Worm (Caenorhabditis elegans) whole organism, young adult: ENCODE results near the gene fbxa-114.

ENCODE experiments used
- C06A6.2 ChIP-seq: fragments of 200-800 bp; sonication (Bioruptor generic); conservative IDR thresholded peaks from 2 replicates; pipeline ENCODE4 v1.3.6; 2022; ENCODE audit warnings: missing genetic modification characterization, missing compliant biosample characterization
- F22D6.2 ChIP-seq: sonication (generic microtip); optimal IDR thresholded peaks from 2 replicates; lab custom pipeline; 2016; ENCODE audit warnings: mild to moderate bottlenecking, missing genetic modification characterization, missing compliant biosample characterization
- F52B5.7 ChIP-seq: sonication (generic microtip); optimal IDR thresholded peaks from 2 replicates; lab custom pipeline; 2016; ENCODE audit warnings: mild to moderate bottlenecking, missing genetic modification characterization, missing compliant biosample characterization
- F55B11.4 ChIP-seq: sonication (generic microtip); optimal IDR thresholded peaks from 2 replicates; lab custom pipeline; 2016; ENCODE audit warnings: missing compliant biosample characterization, missing genetic modification characterization, borderline replicate concordance; ENCODE audit not compliant: insufficient read depth
- K11D2.4 ChIP-seq: fragments of 200-800 bp; sonication (Bioruptor generic); IDR thresholded peaks from 2 replicates; pipeline ENCODE4 v1.3.6; 2022; ENCODE audit warnings: missing genetic modification reagents, missing genetic modification characterization, missing compliant biosample characterization
- Y53F4B.3 ChIP-seq: fragments of 200-800 bp; sonication (Bioruptor generic); IDR thresholded peaks from 2 replicates; pipeline ENCODE4 v1.3.6; 2022; ENCODE audit warnings: missing genetic modification reagents, missing genetic modification characterization, missing compliant biosample characterization
- Y53G8AR.9 ChIP-seq: fragments of 200-800 bp; sonication (Bioruptor generic); conservative IDR thresholded peaks from 2 replicates; pipeline ENCODE4 v1.3.6; 2022; ENCODE audit warnings: missing genetic modification reagents, missing genetic modification characterization, missing compliant biosample characterization
- Y56A3A.18 ChIP-seq: fragments of 200-800 bp; sonication (Bioruptor generic); IDR thresholded peaks from 2 replicates; pipeline ENCODE4 v1.3.6; 2022; ENCODE audit warnings: missing genetic modification reagents, missing genetic modification characterization, missing compliant biosample characterization
- Y67H2A.10 ChIP-seq: fragments of 200-800 bp; sonication (Bioruptor generic); conservative IDR thresholded peaks from 2 replicates; pipeline ENCODE4 v1.3.6; 2022; ENCODE audit warnings: missing genetic modification reagents, missing genetic modification characterization, missing compliant biosample characterization
- akir-1 ChIP-seq: fragments of 200-800 bp; sonication (Bioruptor generic); optimal IDR thresholded peaks from 2 replicates; lab custom pipeline; 2018; ENCODE audit warnings: mild to moderate bottlenecking, missing genetic modification characterization, moderate library complexity, missing compliant biosample characterization
- aptf-3 ChIP-seq: fragments of 200-800 bp; sonication (Bioruptor generic); IDR thresholded peaks from 2 replicates; pipeline ENCODE4 v1.3.6; 2022; ENCODE audit warnings: missing genetic modification characterization, missing compliant biosample characterization
- atf-7 ChIP-seq: sonication (generic microtip); optimal IDR thresholded peaks from 2 replicates; lab custom pipeline; 2017; ENCODE audit warnings: mild to moderate bottlenecking, missing genetic modification characterization, missing compliant biosample characterization
- attf-5 ChIP-seq: fragments of 200-800 bp; sonication (Bioruptor generic); optimal IDR thresholded peaks from 2 replicates; lab custom pipeline; 2018; ENCODE audit warnings: mild to moderate bottlenecking, missing genetic modification characterization, missing compliant biosample characterization
- bed-1 ChIP-seq: fragments of 200-800 bp; sonication (Bioruptor generic); IDR thresholded peaks from 2 replicates; pipeline ENCODE4 v1.3.6; 2022; ENCODE audit warnings: missing genetic modification reagents, missing genetic modification characterization, missing compliant biosample characterization
- bed-2 ChIP-seq: fragments of 200-800 bp; sonication (Bioruptor generic); IDR thresholded peaks from 2 replicates; pipeline ENCODE4 v1.3.6; 2022; ENCODE audit warnings: missing genetic modification reagents, missing genetic modification characterization, missing compliant biosample characterization
- cebp-1 ChIP-seq, 2 experiments: fragments of 200-800 bp in 1 of 2; sonication (Bioruptor generic) in 1 of 2; sonication (generic microtip) in 1 of 2; IDR thresholded peaks in 1 of 2; optimal IDR thresholded peaks in 1 of 2; 2 replicates each; pipeline versions ENCODE4 v1.3.6 to Lab custom; 2017 to 2022; ENCODE audit warnings: missing compliant biosample characterization in 2 of 2, missing genetic modification characterization in 2 of 2, mild to moderate bottlenecking in 1 of 2, missing genetic modification reagents in 1 of 2, moderate library complexity in 1 of 2
- cebp-2 ChIP-seq: fragments of 200-800 bp; sonication (Bioruptor generic); IDR thresholded peaks from 2 replicates; pipeline ENCODE4 v1.3.6; 2022; ENCODE audit warnings: missing genetic modification characterization, missing compliant biosample characterization
- ceh-40 ChIP-seq: fragments of 200-800 bp; sonication (Bioruptor generic); IDR thresholded peaks from 2 replicates; pipeline ENCODE4 v1.3.6; 2022; ENCODE audit warnings: missing genetic modification characterization, missing compliant biosample characterization
- ceh-58 ChIP-seq: fragments of 200-800 bp; sonication (Bioruptor generic); IDR thresholded peaks from 2 replicates; pipeline ENCODE4 v1.3.6; 2022; ENCODE audit warnings: missing genetic modification characterization, missing compliant biosample characterization
- ceh-91 ChIP-seq: fragments of 200-800 bp; sonication (Bioruptor generic); IDR thresholded peaks from 2 replicates; pipeline ENCODE4 v1.3.6; 2022; ENCODE audit warnings: missing genetic modification reagents, missing genetic modification characterization, missing compliant biosample characterization
- chd-7 ChIP-seq: sonication (generic microtip); optimal IDR thresholded peaks from 2 replicates; lab custom pipeline; 2016; ENCODE audit warnings: mild to moderate bottlenecking, missing genetic modification characterization, moderate library complexity, missing compliant biosample characterization
- dpl-1 ChIP-seq: fragments of 150-350 bp; optimal IDR thresholded peaks from 2 replicates; lab custom pipeline; 2014; ENCODE audit warnings: missing biosample characterization, missing genetic modification reagents, missing genetic modification characterization
- egl-18 ChIP-seq: fragments of 200-800 bp; sonication (Bioruptor generic); IDR thresholded peaks from 2 replicates; pipeline ENCODE4 v1.3.6; 2022; ENCODE audit warnings: missing genetic modification reagents, missing genetic modification characterization, missing compliant biosample characterization
- ets-4 ChIP-seq: fragments of 200-800 bp; sonication (Bioruptor generic); optimal IDR thresholded peaks from 2 replicates; lab custom pipeline; 2018; ENCODE audit warnings: mild to moderate bottlenecking, missing genetic modification characterization, missing compliant biosample characterization
- fkh-3 ChIP-seq: sonication (generic microtip); optimal IDR thresholded peaks from 2 replicates; lab custom pipeline; 2016; ENCODE audit warnings: mild to moderate bottlenecking, missing genetic modification characterization, missing compliant biosample characterization
- him-1 ChIP-seq: sonication (generic microtip); optimal IDR thresholded peaks from 2 replicates; lab custom pipeline; 2016; ENCODE audit warnings: missing genotype, missing genetic modification reagents, missing genetic modification characterization, missing compliant biosample characterization
- hmg-1.2 ChIP-seq: fragments of 200-800 bp; sonication (Bioruptor generic); IDR thresholded peaks from 2 replicates; pipeline ENCODE4 v1.3.6; 2022; ENCODE audit warnings: missing genetic modification reagents, missing genetic modification characterization, missing compliant biosample characterization
- hrde-1 ChIP-seq: sonication (generic microtip); optimal IDR thresholded peaks from 2 replicates; lab custom pipeline; 2016; ENCODE audit warnings: missing genetic modification characterization, mild to moderate bottlenecking, missing compliant biosample characterization, moderate library complexity, missing genotype, missing genetic modification reagents, borderline replicate concordance
- lin-26 ChIP-seq: fragments of 200-800 bp; sonication (Bioruptor generic); IDR thresholded peaks from 2 replicates; pipeline ENCODE4 v1.3.6; 2022; ENCODE audit warnings: missing genetic modification reagents, missing genetic modification characterization, missing compliant biosample characterization
- lin-35 ChIP-seq, 3 experiments: fragments of 150-350 bp in 2 of 3; sonication (generic microtip) in 1 of 3; optimal IDR thresholded peaks; 2 replicates each; lab custom pipeline; 2014 to 2018; ENCODE audit warnings: missing biosample characterization in 3 of 3, missing genetic modification characterization in 3 of 3, missing genetic modification reagents in 3 of 3
- madf-10 ChIP-seq: sonication (generic microtip); optimal IDR thresholded peaks from 2 replicates; lab custom pipeline; 2016; ENCODE audit warnings: mild to moderate bottlenecking, missing genetic modification characterization, missing compliant biosample characterization
- madf-3 ChIP-seq: fragments of 200-800 bp; sonication (Bioruptor generic); IDR thresholded peaks from 2 replicates; pipeline ENCODE4 v1.3.6; 2022; ENCODE audit warnings: missing genetic modification reagents, missing genetic modification characterization, missing compliant biosample characterization
- nhr-120 ChIP-seq: fragments of 200-800 bp; sonication (Bioruptor generic); IDR thresholded peaks from 2 replicates; pipeline ENCODE4 v1.3.6; 2022; ENCODE audit warnings: missing genetic modification characterization, missing compliant biosample characterization
- nhr-179 ChIP-seq: sonication (generic microtip); optimal IDR thresholded peaks from 2 replicates; lab custom pipeline; 2016; ENCODE audit warnings: mild to moderate bottlenecking, missing genetic modification characterization, missing compliant biosample characterization
- nhr-90 ChIP-seq: sonication (generic microtip); optimal IDR thresholded peaks from 2 replicates; lab custom pipeline; 2016; ENCODE audit warnings: missing genotype, mild to moderate bottlenecking, missing genetic modification characterization, missing compliant biosample characterization
- pbrm-1 ChIP-seq: fragments of 200-800 bp; sonication (Bioruptor generic); IDR thresholded peaks from 2 replicates; pipeline ENCODE4 v1.3.6; 2022; ENCODE audit warnings: missing genetic modification reagents, missing genetic modification characterization, missing compliant biosample characterization
- pha-4 ChIP-seq: fragments of 150-350 bp; sonication (generic microtip); optimal IDR thresholded peaks from 2 replicates; lab custom pipeline; 2014; ENCODE audit warnings: missing biosample characterization, missing genetic modification reagents, missing genetic modification characterization
- rec-8 ChIP-seq, 2 experiments: sonication (generic microtip); optimal IDR thresholded peaks; 2 replicates each; lab custom pipeline; 2016; ENCODE audit warnings: mild to moderate bottlenecking in 2 of 2, missing genetic modification characterization in 2 of 2, missing genetic modification reagents in 2 of 2, missing genotype in 2 of 2, missing biosample characterization in 1 of 2, missing compliant biosample characterization in 1 of 2, moderate library complexity in 1 of 2
- rpc-1 ChIP-seq, 2 experiments: fragments of 150-350 bp in 1 of 2; sonication (generic microtip) in 1 of 2; optimal IDR thresholded peaks; 2 replicates each; lab custom pipeline; 2014 to 2018; ENCODE audit warnings: missing biosample characterization in 1 of 2, missing genetic modification characterization in 1 of 2, missing genetic modification reagents in 1 of 2, missing genotype in 1 of 2
- sdz-38 ChIP-seq: sonication (generic microtip); optimal IDR thresholded peaks from 2 replicates; lab custom pipeline; 2016; ENCODE audit warnings: missing genotype, missing genetic modification characterization, missing compliant biosample characterization
- snpc-3.4 ChIP-seq: sonication (generic microtip); optimal IDR thresholded peaks from 2 replicates; lab custom pipeline; 2017; ENCODE audit warnings: missing genetic modification characterization, mild to moderate bottlenecking, missing compliant biosample characterization, antibody characterized with exemption, moderate library complexity, missing genotype, missing genetic modification reagents
- unc-130 ChIP-seq: sonication (generic microtip); optimal IDR thresholded peaks from 2 replicates; lab custom pipeline; 2016; ENCODE audit warnings: missing genetic modification reagents, missing genetic modification characterization, missing compliant biosample characterization
- zfh-2 ChIP-seq: fragments of 200-800 bp; sonication (Bioruptor generic); conservative IDR thresholded peaks from 2 replicates; pipeline ENCODE4 v1.3.6; 2022; ENCODE audit warnings: missing genetic modification reagents, missing genetic modification characterization, missing compliant biosample characterization
- zim-3 ChIP-seq: sonication (generic microtip); optimal IDR thresholded peaks from 2 replicates; lab custom pipeline; 2017; ENCODE audit warnings: mild to moderate bottlenecking, missing genetic modification characterization, moderate library complexity, missing compliant biosample characterization
- ztf-25 ChIP-seq: fragments of 200-800 bp; sonication (Bioruptor generic); IDR thresholded peaks from 2 replicates; pipeline ENCODE4 v1.3.6; 2022; ENCODE audit warnings: missing genetic modification reagents, missing genetic modification characterization, missing compliant biosample characterization
- ztf-28 ChIP-seq: fragments of 200-800 bp; sonication (Bioruptor generic); IDR thresholded peaks from 2 replicates; pipeline ENCODE4 v1.3.6; 2022; ENCODE audit warnings: missing genetic modification reagents, missing genetic modification characterization, missing compliant biosample characterization
- ztf-3 ChIP-seq: fragments of 200-800 bp; sonication (Bioruptor generic); optimal IDR thresholded peaks from 2 replicates; lab custom pipeline; 2018; ENCODE audit warnings: mild to moderate bottlenecking, missing genetic modification characterization, missing compliant biosample characterization

fbxa-114 gene

DNA sequence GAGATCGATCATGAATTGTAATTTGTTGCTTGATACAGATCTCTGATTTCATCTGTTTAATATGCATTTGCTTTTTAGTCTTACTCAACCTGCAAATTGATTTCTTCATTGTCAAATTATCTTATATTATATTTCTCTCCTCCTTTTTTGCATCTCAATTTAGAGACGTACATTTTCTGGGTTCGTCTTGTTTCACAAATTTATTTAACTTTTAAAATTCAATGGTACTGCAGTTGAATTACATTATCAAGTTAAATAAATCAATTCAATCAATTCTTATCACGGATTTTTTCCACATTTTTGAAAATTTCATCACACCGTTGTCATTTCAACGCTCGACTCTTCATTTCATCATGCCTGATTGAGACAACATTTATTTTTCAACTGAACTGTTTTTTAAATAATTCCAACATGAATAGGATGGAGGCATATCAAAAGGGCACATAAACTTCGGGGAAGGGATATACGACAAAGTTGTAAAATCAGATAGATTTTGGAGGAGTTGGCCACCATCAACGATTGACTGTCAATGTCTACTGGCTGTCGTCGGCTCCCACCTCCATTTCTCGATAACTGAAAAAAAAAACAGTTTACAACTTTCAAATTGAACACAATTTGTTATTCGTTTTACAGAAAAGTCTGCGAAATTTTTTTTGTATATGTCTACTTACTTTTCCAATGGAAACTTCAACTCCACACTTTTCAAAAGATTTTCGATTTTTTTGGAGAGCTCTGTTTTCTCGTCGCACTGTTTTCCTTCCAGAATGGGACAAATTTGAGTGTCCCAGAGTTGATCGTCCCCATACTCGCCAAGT is 38.9 kb upstream of the fbxa-114 start:
- TF ChIP-seq hmg-1.2 = no peak
- TF ChIP-seq atf-7 (tag; lab: Kevin White, UChicago) = peak; percentile 32
- TF ChIP-seq lin-26 (GFP tag; lab: Robert Waterston, UW) = no peak
- peak; percentile 7 for TF ChIP-seq ets-4 (GFP tag; lab: Kevin White, UChicago)
- TF ChIP-seq nhr-179 (tag; lab: Kevin White, UChicago) = no peak
- TF ChIP-seq ztf-28 (GFP tag; lab: Robert Waterston, UW) = no peak
- peak; percentile 6 for TF ChIP-seq Y56A3A.18
- no peak for TF ChIP-seq F22D6.2 (tag; lab: Kevin White, UChicago)
- no peak for TF ChIP-seq ceh-91 (GFP tag; lab: Robert Waterston, UW)
- TF ChIP-seq madf-3 (GFP tag; lab: Robert Waterston, UW) = 0 out of 2 replicates have a peak, but pooled peaks have one; percentile 66
- TF ChIP-seq aptf-3 = no peak
- TF ChIP-seq cebp-1 (GFP tag; IDR thresholded peaks at IDR 0.05; lab: Robert Waterston, UW) = peak; percentile 70
- peak; percentile 85 for TF ChIP-seq cebp-1 (tag; optimal IDR thresholded peaks at IDR 0.05; lab: Kevin White, UChicago)
- no peak for TF ChIP-seq C06A6.2 (GFP tag; lab: Robert Waterston, UW)
- no peak for TF ChIP-seq lin-35 (GFP tag; optimal IDR thresholded peaks at IDR 0.05; lab: Kevin White, UChicago)
- peak; percentile 12 for TF ChIP-seq snpc-3.4 (tag; lab: Kevin White, UChicago)
- TF ChIP-seq attf-5 (GFP tag; lab: Kevin White, UChicago) = peak; percentile 69
- TF ChIP-seq rec-8 (tag; optimal IDR thresholded peaks at IDR 0.05; lab: Kevin White, UChicago) = no peak
- no peak for TF ChIP-seq K11D2.4 (GFP tag; lab: Robert Waterston, UW)
- TF ChIP-seq egl-18 (GFP tag; lab: Robert Waterston, UW) = no peak
- no peak for TF ChIP-seq dpl-1
- no peak for TF ChIP-seq akir-1
- TF ChIP-seq rpc-1 (optimal IDR thresholded peaks at IDR 0.05; lab: Kevin White, UChicago) = no peak
- no peak for TF ChIP-seq rpc-1 (tag; optimal IDR thresholded peaks at IDR 0.05; lab: Kevin White, UChicago)
- no peak for TF ChIP-seq ceh-58 (GFP tag; lab: Robert Waterston, UW)
- no peak for TF ChIP-seq hrde-1 (tag; lab: Kevin White, UChicago)
- TF ChIP-seq ztf-3 (GFP tag; lab: Kevin White, UChicago) = no peak
- peak; percentile 81 for TF ChIP-seq Y53G8AR.9
- peak; percentile 4; the same call in 1 of the 2 replicates for TF ChIP-seq pbrm-1
- TF ChIP-seq sdz-38 = no peak
- no peak for TF ChIP-seq F55B11.4 (tag; lab: Kevin White, UChicago)
- peak; percentile 72 for TF ChIP-seq nhr-90 (tag; lab: Kevin White, UChicago)
- no peak for TF ChIP-seq Y53F4B.3 (GFP tag; lab: Robert Waterston, UW)
- no peak for TF ChIP-seq zim-3
- no peak for TF ChIP-seq nhr-120
- TF ChIP-seq bed-1 = no peak
- TF ChIP-seq madf-10 (tag; lab: Kevin White, UChicago) = peak; percentile 44
- no peak for TF ChIP-seq unc-130 (GFP tag; lab: Kevin White, UChicago)
- TF ChIP-seq Y67H2A.10 (GFP tag; lab: Robert Waterston, UW) = no peak
- TF ChIP-seq ztf-25 (GFP tag; lab: Robert Waterston, UW) = no peak
- peak; percentile 46 for TF ChIP-seq pha-4
- no peak for TF ChIP-seq him-1 (tag; lab: Kevin White, UChicago)
- no peak for TF ChIP-seq ceh-40 (GFP tag; lab: Robert Waterston, UW)
- TF ChIP-seq cebp-2 (GFP tag; lab: Robert Waterston, UW) = no peak
- no peak for TF ChIP-seq F52B5.7 (tag; lab: Kevin White, UChicago)
- TF ChIP-seq chd-7 (tag; lab: Kevin White, UChicago) = no peak
- no peak for TF ChIP-seq zfh-2 (GFP tag; lab: Robert Waterston, UW)
- TF ChIP-seq bed-2 (GFP tag; lab: Robert Waterston, UW) = no peak
- TF ChIP-seq fkh-3 (tag; lab: Kevin White, UChicago) = no peak
